Worm (Caenorhabditis elegans) whole organism, L3 larva: ENCODE data around the gene M7.7.
A peak's percentile ranks its signal among the peaks of the same experiment; 100 is the strongest.

Source experiments
- R02D3.7 ChIP-seq: fragments of 150-350 bp; optimal IDR thresholded peaks from 2 replicates; lab custom pipeline; 2014; ENCODE audit warnings: missing biosample characterization, missing genetic modification characterization
- ZK546.5 ChIP-seq: sonication (generic microtip); optimal IDR thresholded peaks from 2 replicates; lab custom pipeline; 2017; ENCODE audit warnings: missing biosample characterization, missing genetic modification characterization
- ama-1 ChIP-seq: fragments of 150-350 bp; optimal IDR thresholded peaks from 2 replicates; lab custom pipeline; 2018
- ceh-16 ChIP-seq: sonication (generic microtip); optimal IDR thresholded peaks from 2 replicates; lab custom pipeline; 2017; ENCODE audit warnings: missing biosample characterization, missing genetic modification characterization
- ceh-28 ChIP-seq: fragments of 150-350 bp; optimal IDR thresholded peaks from 2 replicates; lab custom pipeline; 2014; ENCODE audit warnings: missing biosample characterization, missing genetic modification reagents, missing genetic modification characterization
- ceh-82 ChIP-seq: fragments of 150-350 bp; optimal IDR thresholded peaks from 2 replicates; lab custom pipeline; 2014; ENCODE audit warnings: missing biosample characterization, missing genetic modification characterization
- ceh-9 ChIP-seq: sonication (generic microtip); optimal IDR thresholded peaks from 2 replicates; lab custom pipeline; 2018; ENCODE audit warnings: missing biosample characterization, missing genetic modification characterization
- daf-12 ChIP-seq: fragments of 150-350 bp; optimal IDR thresholded peaks from 2 replicates; lab custom pipeline; 2014; ENCODE audit warnings: missing biosample characterization, missing genetic modification reagents, missing genetic modification characterization
- egl-27 ChIP-seq: sonication (generic microtip); optimal IDR thresholded peaks from 4 replicates; lab custom pipeline; 2017; ENCODE audit warnings: missing biosample characterization, missing genetic modification reagents, missing genetic modification characterization
- egl-5 ChIP-seq: fragments of 150-350 bp; optimal IDR thresholded peaks from 2 replicates; lab custom pipeline; 2017; ENCODE audit warnings: missing biosample characterization, missing genetic modification reagents, missing genetic modification characterization, inconsistent platforms
- elt-1 ChIP-seq: fragments of 150-350 bp; optimal IDR thresholded peaks from 2 replicates; lab custom pipeline; 2014; ENCODE audit warnings: missing biosample characterization, missing genetic modification characterization
- elt-3 ChIP-seq, 3 experiments: fragments of 150-350 bp in 1 of 3; sonication (generic microtip) in 2 of 3; optimal IDR thresholded peaks; 2 replicates in 2 of 3; 4 replicates in 1 of 3; lab custom pipeline; 2014 to 2017; ENCODE audit warnings: missing biosample characterization in 3 of 3, missing genetic modification characterization in 3 of 3
- eor-1 ChIP-seq, 2 experiments: fragments of 150-350 bp; optimal IDR thresholded peaks; 2 replicates each; lab custom pipeline; 2014 to 2018; ENCODE audit warnings: missing biosample characterization in 2 of 2, missing genetic modification characterization in 2 of 2
- fkh-10 ChIP-seq: sonication (generic microtip); optimal IDR thresholded peaks from 2 replicates; lab custom pipeline; 2017; ENCODE audit warnings: missing biosample characterization, missing genetic modification reagents, missing genetic modification characterization
- fkh-2 ChIP-seq: fragments of 150-350 bp; optimal IDR thresholded peaks from 2 replicates; lab custom pipeline; 2014; ENCODE audit warnings: missing biosample characterization, missing genetic modification reagents, missing genetic modification characterization
- fos-1 ChIP-seq: fragments of 150-350 bp; optimal IDR thresholded peaks from 2 replicates; lab custom pipeline; 2014; ENCODE audit warnings: missing biosample characterization, missing genetic modification characterization
- hmg-11 ChIP-seq: sonication (generic microtip); optimal IDR thresholded peaks from 2 replicates; lab custom pipeline; 2016; ENCODE audit warnings: missing genetic modification characterization, missing compliant biosample characterization
- jun-1 ChIP-seq: fragments of 150-350 bp; optimal IDR thresholded peaks from 2 replicates; lab custom pipeline; 2014; ENCODE audit warnings: missing biosample characterization, missing genetic modification reagents, missing genetic modification characterization
- lin-15B ChIP-seq: fragments of 150-350 bp; optimal IDR thresholded peaks from 2 replicates; lab custom pipeline; 2014; ENCODE audit warnings: missing biosample characterization, missing genetic modification characterization
- lin-39 ChIP-seq: fragments of 150-350 bp; optimal IDR thresholded peaks from 2 replicates; lab custom pipeline; 2018; ENCODE audit warnings: missing biosample characterization, missing genetic modification reagents, missing genetic modification characterization
- mdl-1 ChIP-seq: fragments of 150-350 bp; optimal IDR thresholded peaks from 2 replicates; lab custom pipeline; 2014; ENCODE audit warnings: missing biosample characterization, missing genetic modification characterization
- mml-1 ChIP-seq: fragments of 150-350 bp; sonication (generic microtip); optimal IDR thresholded peaks from 3 replicates; lab custom pipeline; 2014; ENCODE audit warnings: missing biosample characterization, missing genetic modification characterization
- nfya-1 ChIP-seq: sonication (generic microtip); optimal IDR thresholded peaks from 2 replicates; lab custom pipeline; 2017; ENCODE audit warnings: missing genetic modification characterization, mild to moderate bottlenecking, missing compliant biosample characterization, antibody characterized with exemption, moderate library complexity; ENCODE audit not compliant: insufficient read depth
- nhr-11 ChIP-seq: fragments of 150-350 bp; optimal IDR thresholded peaks from 2 replicates; lab custom pipeline; 2014; ENCODE audit warnings: missing biosample characterization, missing genetic modification characterization
- nhr-12 ChIP-seq: fragments of 150-350 bp; optimal IDR thresholded peaks from 2 replicates; lab custom pipeline; 2014; ENCODE audit warnings: missing biosample characterization, missing genetic modification characterization
- nhr-23 ChIP-seq: fragments of 150-350 bp; optimal IDR thresholded peaks from 2 replicates; lab custom pipeline; 2014; ENCODE audit warnings: missing biosample characterization, missing genetic modification reagents, missing genetic modification characterization
- nhr-237 ChIP-seq: fragments of 150-350 bp; optimal IDR thresholded peaks from 2 replicates; lab custom pipeline; 2014; ENCODE audit warnings: missing biosample characterization, missing genetic modification characterization
- nhr-25 ChIP-seq: sonication (generic microtip); optimal IDR thresholded peaks from 2 replicates; lab custom pipeline; 2017; ENCODE audit warnings: missing biosample characterization, missing genetic modification characterization
- nhr-28 ChIP-seq: fragments of 150-350 bp; optimal IDR thresholded peaks from 2 replicates; lab custom pipeline; 2014; ENCODE audit warnings: missing biosample characterization, missing genetic modification characterization
- nhr-43 ChIP-seq: sonication (generic microtip); optimal IDR thresholded peaks from 2 replicates; lab custom pipeline; 2016; ENCODE audit warnings: mild to moderate bottlenecking, missing genetic modification characterization, missing compliant biosample characterization; ENCODE audit not compliant: poor library complexity, severe bottlenecking
- nhr-67 ChIP-seq: fragments of 150-350 bp; optimal IDR thresholded peaks from 2 replicates; lab custom pipeline; 2014; ENCODE audit warnings: missing biosample characterization, missing genetic modification characterization
- nhr-77 ChIP-seq: fragments of 150-350 bp; optimal IDR thresholded peaks from 2 replicates; lab custom pipeline; 2014; ENCODE audit warnings: missing biosample characterization, missing genetic modification characterization
- pqm-1 ChIP-seq: fragments of 150-350 bp; optimal IDR thresholded peaks from 2 replicates; lab custom pipeline; 2017; ENCODE audit warnings: missing biosample characterization, missing genetic modification characterization, inconsistent platforms
- snpc-4 ChIP-seq: fragments of 150-350 bp; optimal IDR thresholded peaks from 2 replicates; lab custom pipeline; 2014; ENCODE audit warnings: missing biosample characterization, missing genetic modification characterization
- tbx-2 ChIP-seq: sonication (generic microtip); optimal IDR thresholded peaks from 2 replicates; lab custom pipeline; 2016; ENCODE audit warnings: mild to moderate bottlenecking, missing genetic modification characterization, missing compliant biosample characterization
- unc-39 ChIP-seq: sonication (generic microtip); optimal IDR thresholded peaks from 4 replicates; lab custom pipeline; 2017; ENCODE audit warnings: missing biosample characterization, missing genetic modification characterization
- unc-62 ChIP-seq: fragments of 150-350 bp; sonication (generic microtip); optimal IDR thresholded peaks from 4 replicates; lab custom pipeline; 2014; ENCODE audit warnings: missing biosample characterization, missing genetic modification reagents, missing genetic modification characterization
- zag-1 ChIP-seq: fragments of 150-350 bp; optimal IDR thresholded peaks from 2 replicates; lab custom pipeline; 2014; ENCODE audit warnings: missing biosample characterization, missing genetic modification characterization
- ztf-11 ChIP-seq: fragments of 150-350 bp; optimal IDR thresholded peaks from 2 replicates; lab custom pipeline; 2014; ENCODE audit warnings: missing biosample characterization, missing genetic modification characterization
- ztf-4 ChIP-seq: fragments of 150-350 bp; optimal IDR thresholded peaks from 2 replicates; lab custom pipeline; 2014; ENCODE audit warnings: missing biosample characterization, missing genetic modification characterization

Gene M7.7

DNA sequence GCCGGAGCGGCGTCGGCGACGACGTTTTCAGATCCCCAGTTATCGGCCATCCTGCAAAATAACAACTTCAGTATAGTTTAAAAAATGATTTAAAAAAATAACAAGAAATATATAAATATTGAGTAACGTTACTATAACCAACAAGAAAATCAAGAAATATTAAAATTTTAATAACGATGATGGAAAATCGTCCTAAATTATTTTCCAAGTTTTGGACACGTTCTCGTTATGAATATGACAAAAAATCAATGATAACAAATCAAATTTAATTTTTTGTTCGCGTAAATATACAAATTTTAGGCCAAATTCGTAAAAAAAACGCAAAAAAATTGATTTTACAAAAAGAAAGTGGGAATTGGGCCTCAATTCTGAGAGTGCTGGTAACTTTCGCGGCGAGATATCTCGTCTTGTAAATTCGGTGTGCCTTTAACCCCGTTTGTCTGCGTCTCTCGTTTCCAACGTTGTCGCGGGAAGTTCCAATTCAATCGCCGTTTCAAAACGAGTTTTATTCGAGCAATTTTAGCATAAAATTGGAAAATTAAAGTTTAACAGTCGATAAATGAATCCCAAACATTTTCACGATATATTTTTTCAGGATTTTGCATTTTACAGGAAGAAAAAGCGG lies 21.5 kb downstream of the M7.7 start, which contains the start of gene rps-5 (continued):
- TF ChIP-seq lin-39 (tag; lab: Kevin White, UChicago) (peak; percentile 40), snpc-4 (tag; lab: Kevin White, UChicago) (peak; percentile 16), unc-62 (no peak), lin-15B (peak; percentile 67), fkh-2 (tag; lab: Kevin White, UChicago) (no peak), nhr-28 (tag; lab: Kevin White, UChicago) (no peak), egl-27 (tag; lab: Kevin White, UChicago) (no peak), nhr-43 (tag; lab: Kevin White, UChicago) (no peak), elt-1 (tag; lab: Kevin White, UChicago) (no peak), ama-1 (lab: Kevin White, UChicago) (no peak), eor-1 (tag; optimal IDR thresholded peaks at IDR 0.05; lab: Kevin White, UChicago) (no peak), fkh-10 (GFP tag; lab: Kevin White, UChicago) (no peak), fos-1 (tag; lab: Kevin White, UChicago) (no peak), ZK546.5 (tag; lab: Kevin White, UChicago) (no peak), nhr-25 (peak; percentile 39), nhr-12 (tag; lab: Kevin White, UChicago) (no peak), nhr-11 (no peak), ztf-4 (tag; lab: Kevin White, UChicago) (no peak), tbx-2 (tag; lab: Kevin White, UChicago) (no peak), mml-1 (no peak)
- TF ChIP-seq, all 47 proteins: peak for 13

DNA sequence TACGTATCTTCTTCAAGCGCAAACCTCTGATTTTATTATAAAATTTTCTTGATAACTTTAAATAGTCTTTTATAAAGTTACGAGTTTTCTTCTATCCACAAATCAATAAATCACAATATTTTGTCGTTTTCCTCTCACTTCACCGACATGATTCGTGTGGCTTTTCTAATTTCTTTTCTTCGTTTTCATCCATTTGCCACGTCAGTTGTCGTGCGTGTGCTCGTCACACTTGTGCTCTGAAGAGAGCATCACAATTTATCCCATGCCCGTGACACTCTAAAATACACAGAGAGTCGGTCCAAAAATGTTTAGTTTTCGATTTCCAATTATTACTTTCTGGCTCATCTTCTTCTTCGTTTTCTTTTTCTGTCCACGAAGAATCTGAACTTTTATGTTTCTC lies 22.3 kb downstream of the M7.7 start:
- TF ChIP-seq pqm-1 (tag; lab: Kevin White, UChicago) (no peak), egl-5 (tag; lab: Kevin White, UChicago) (peak; percentile 3), nfya-1 (tag; lab: Kevin White, UChicago) (peak; percentile 24), ceh-16 (tag; lab: Kevin White, UChicago) (no peak), snpc-4 (tag; lab: Kevin White, UChicago) (no peak)
- TF ChIP-seq, all 47 proteins: peak for 2

DNA sequence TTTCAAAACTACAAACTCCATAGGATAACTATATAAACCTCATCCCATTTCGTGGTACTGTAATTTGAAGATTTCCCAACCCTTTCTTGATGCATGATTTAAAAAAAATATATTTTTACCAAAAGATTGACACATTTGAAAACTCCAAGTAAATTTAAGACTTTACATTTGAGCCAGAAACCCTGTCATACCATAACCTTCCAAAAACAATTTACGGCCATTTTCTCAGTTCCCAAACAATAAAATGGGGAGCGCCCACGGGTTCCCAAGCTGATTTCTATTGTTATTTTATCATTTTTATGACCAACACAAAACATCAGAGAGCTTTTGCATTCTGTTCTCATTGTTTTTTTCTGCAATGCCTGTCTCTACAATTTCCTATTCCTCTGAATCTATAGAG lies 23.0 kb downstream of the M7.7 start, which contains the start of gene clc-9:
Gene clc-9 (plus strand): TSS at position 301 of the 400 bp plus-strand sequence.
- TF ChIP-seq jun-1 (no peak), snpc-4 (tag; lab: Kevin White, UChicago) (no peak), fos-1 (tag; lab: Kevin White, UChicago) (no peak), nhr-67 (tag; lab: Kevin White, UChicago) (no peak), ceh-9 (tag; lab: Kevin White, UChicago) (no peak), eor-1 (tag; optimal IDR thresholded peaks at IDR 0.05; lab: Kevin White, UChicago) (no peak), nhr-77 (tag; lab: Kevin White, UChicago) (no peak), ama-1 (lab: Kevin White, UChicago) (no peak), tbx-2 (tag; lab: Kevin White, UChicago) (no peak), daf-12 (no peak)
- TF ChIP-seq, all 47 proteins: peak for 0

DNA sequence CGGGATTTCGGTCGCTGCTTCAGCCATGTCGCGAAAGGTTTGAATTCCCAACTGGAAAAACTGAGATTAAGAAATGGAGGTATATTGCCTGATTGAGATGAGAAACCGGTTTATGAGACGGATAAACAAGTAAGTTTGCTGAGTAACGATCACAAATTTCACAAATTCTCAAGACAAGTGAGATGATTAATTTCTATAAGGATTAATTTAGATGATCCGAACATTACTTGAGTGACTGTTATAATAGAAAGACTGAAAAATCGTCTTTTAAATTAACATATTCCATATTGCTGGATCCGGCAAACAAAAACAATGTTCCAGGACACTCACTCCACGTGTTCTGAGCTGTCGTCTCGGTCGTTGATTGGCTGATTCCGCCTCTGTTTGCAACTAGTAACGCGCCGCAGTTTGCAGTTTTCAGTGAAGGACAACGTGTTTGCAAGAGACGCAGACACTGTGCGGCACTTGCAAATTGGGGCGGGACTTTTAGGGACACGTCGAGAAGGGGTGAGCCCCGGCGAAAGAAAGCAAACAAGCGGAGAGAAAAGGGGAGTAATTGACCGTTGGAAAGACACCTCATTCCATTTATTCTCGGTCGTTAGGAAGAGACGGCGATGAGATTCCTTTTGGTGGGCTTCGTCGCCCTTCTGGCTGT lies 29.3 kb downstream of the M7.7 start, which contains the start of the genes imp-2 and enpl-1:
Gene imp-2 (minus strand): TSS at position 51 of the 655 bp plus-strand sequence.
Gene enpl-1 (plus strand): TSS at position 462 of the 655 bp plus-strand sequence.
- no peak for TF ChIP-seq ztf-4 (tag; lab: Kevin White, UChicago)
- no peak for TF ChIP-seq unc-62
- no peak for TF ChIP-seq fkh-2 (tag; lab: Kevin White, UChicago)
- TF ChIP-seq zag-1 (tag; lab: Kevin White, UChicago), result peak; percentile 50
- no peak for TF ChIP-seq elt-3 (tag; optimal IDR thresholded peaks at IDR 0.05; lab: Kevin White, UChicago)
- peak; percentile 78 for TF ChIP-seq R02D3.7
- peak; percentile 42 for TF ChIP-seq ama-1 (lab: Kevin White, UChicago)
- TF ChIP-seq elt-1 (tag; lab: Kevin White, UChicago), result peak; percentile 37
- TF ChIP-seq egl-27 (tag; lab: Kevin White, UChicago), result peak; percentile 25
- peak; percentile 86 for TF ChIP-seq jun-1
- TF ChIP-seq lin-39 (tag; lab: Kevin White, UChicago), result peak; percentile 97
- TF ChIP-seq ztf-11 (tag; lab: Kevin White, UChicago), result no peak
- TF ChIP-seq pqm-1 (tag; lab: Kevin White, UChicago), result peak; percentile 62
- TF ChIP-seq ceh-9 (tag; lab: Kevin White, UChicago), result no peak
- peak; percentile 100 for TF ChIP-seq nfya-1 (tag; lab: Kevin White, UChicago)
- no peak for TF ChIP-seq unc-39
- TF ChIP-seq tbx-2 (tag; lab: Kevin White, UChicago), result peak; percentile 71
- peak; percentile 41 for TF ChIP-seq nhr-25
- TF ChIP-seq eor-1 (tag; optimal IDR thresholded peaks at IDR 0.05; lab: Kevin White, UChicago), result no peak
- no peak for TF ChIP-seq nhr-237 (tag; lab: Kevin White, UChicago)
- peak; percentile 89 for TF ChIP-seq hmg-11 (tag; lab: Kevin White, UChicago)
- TF ChIP-seq egl-5 (tag; lab: Kevin White, UChicago), result peak; percentile 92
- no peak for TF ChIP-seq mml-1
- no peak for TF ChIP-seq nhr-12 (tag; lab: Kevin White, UChicago)
- TF ChIP-seq ceh-28 (tag; lab: Kevin White, UChicago), result peak; percentile 79
- no peak for TF ChIP-seq ceh-82 (tag; lab: Kevin White, UChicago)
- TF ChIP-seq mdl-1 (tag; lab: Kevin White, UChicago), result peak; percentile 84
- TF ChIP-seq ZK546.5 (tag; lab: Kevin White, UChicago), result no peak
- TF ChIP-seq fos-1 (tag; lab: Kevin White, UChicago), result no peak
- no peak for TF ChIP-seq ceh-16 (tag; lab: Kevin White, UChicago)
- no peak for TF ChIP-seq daf-12
- TF ChIP-seq nhr-67 (tag; lab: Kevin White, UChicago), result no peak
- peak; percentile 50 for TF ChIP-seq nhr-43 (tag; lab: Kevin White, UChicago)
- peak; percentile 92 for TF ChIP-seq nhr-23
